Fruit fly (Drosophila melanogaster) whole organism, prepupa: Measurements from ENCODE around the gene CheA29a.

ENCODE experiments used
- CG10631 ChIP-seq: fragments of 200-800 bp; sonication (Bioruptor generic); optimal IDR thresholded peaks from 2 replicates; lab custom pipeline; 2016; ENCODE audit warnings: missing biosample characterization, missing genetic modification characterization
- CG10669 ChIP-seq: fragments of 200-800 bp; sonication (Bioruptor generic); optimal IDR thresholded peaks from 3 replicates; lab custom pipeline; 2018; ENCODE audit warnings: missing biosample characterization, mild to moderate bottlenecking, missing genetic modification characterization, moderate library complexity
- CG11294 ChIP-seq: fragments of 200-800 bp; sonication (Bioruptor generic); IDR thresholded peaks from 2 replicates; pipeline ENCODE4 v1.3.6; 2022; ENCODE audit warnings: missing biosample characterization, missing genetic modification characterization
- CG11902 ChIP-seq: fragments of 200-800 bp; sonication (Bioruptor generic); optimal IDR thresholded peaks from 3 replicates; lab custom pipeline; 2016; ENCODE audit warnings: missing biosample characterization, missing genetic modification characterization
- CG1621 ChIP-seq: fragments of 200-800 bp; sonication (Bioruptor generic); optimal IDR thresholded peaks from 3 replicates; lab custom pipeline; 2018; ENCODE audit warnings: missing biosample characterization, mild to moderate bottlenecking, missing genetic modification characterization
- CG16779 ChIP-seq: fragments of 200-800 bp; sonication (Bioruptor generic); optimal IDR thresholded peaks from 3 replicates; lab custom pipeline; 2017; ENCODE audit warnings: missing biosample characterization, mild to moderate bottlenecking, missing genetic modification characterization
- CG3032 ChIP-seq: fragments of 200-800 bp; optimal IDR thresholded peaks from 2 replicates; lab custom pipeline; 2019; ENCODE audit warnings: missing biosample characterization, mild to moderate bottlenecking, missing genetic modification characterization, moderate library complexity
- CG31627 ChIP-seq: fragments of 200-800 bp; sonication (Bioruptor generic); optimal IDR thresholded peaks from 3 replicates; lab custom pipeline; 2016; ENCODE audit warnings: missing biosample characterization, missing genetic modification characterization
- CG34406 ChIP-seq: fragments of 200-800 bp; sonication (Bioruptor generic); optimal IDR thresholded peaks from 3 replicates; lab custom pipeline; 2016; ENCODE audit warnings: missing biosample characterization, missing genetic modification characterization
- CG6163 ChIP-seq: fragments of 200-800 bp; sonication (Bioruptor generic); IDR thresholded peaks from 3 replicates; pipeline ENCODE4 v1.3.6; 2022; ENCODE audit warnings: missing biosample characterization, missing genetic modification characterization
- CG6276 ChIP-seq: fragments of 200-800 bp; sonication (Bioruptor generic); optimal IDR thresholded peaks from 2 replicates; lab custom pipeline; 2017; ENCODE audit warnings: missing biosample characterization, mild to moderate bottlenecking, missing genetic modification characterization
- CG6792 ChIP-seq: fragments of 200-800 bp; sonication (Bioruptor generic); optimal IDR thresholded peaks from 3 replicates; lab custom pipeline; 2016; ENCODE audit warnings: missing biosample characterization, missing genetic modification characterization
- CG6808 ChIP-seq: fragments of 200-800 bp; sonication (Bioruptor generic); optimal IDR thresholded peaks from 3 replicates; lab custom pipeline; 2017; ENCODE audit warnings: missing biosample characterization, missing genetic modification characterization, mild to moderate bottlenecking, moderate library complexity, missing genetic modification reagents
- CG6854 ChIP-seq: fragments of 200-800 bp; sonication (Bioruptor generic); optimal IDR thresholded peaks from 2 replicates; lab custom pipeline; 2017; ENCODE audit warnings: missing biosample characterization, mild to moderate bottlenecking, missing genetic modification characterization
- CG7368 ChIP-seq: fragments of 200-800 bp; sonication (Bioruptor generic); optimal IDR thresholded peaks from 3 replicates; lab custom pipeline; 2016; ENCODE audit warnings: missing biosample characterization, missing genetic modification characterization
- CG8632 ChIP-seq: fragments of 200-800 bp; sonication (Bioruptor generic); optimal IDR thresholded peaks from 3 replicates; lab custom pipeline; 2016; ENCODE audit warnings: missing biosample characterization, missing genetic modification characterization
- Eip93F ChIP-seq: fragments of 200-800 bp; sonication (Bioruptor generic); optimal IDR thresholded peaks from 2 replicates; lab custom pipeline; 2016; ENCODE audit warnings: missing biosample characterization, mild to moderate bottlenecking, missing genetic modification characterization
- Ets21C ChIP-seq: fragments of 200-800 bp; sonication (Bioruptor generic); optimal IDR thresholded peaks from 3 replicates; lab custom pipeline; 2016; ENCODE audit warnings: missing biosample characterization, missing genetic modification characterization
- Ets96B ChIP-seq: fragments of 200-800 bp; optimal IDR thresholded peaks from 2 replicates; lab custom pipeline; 2019; ENCODE audit warnings: missing biosample characterization, mild to moderate bottlenecking, missing genetic modification characterization, moderate library complexity
- Hr39 ChIP-seq: fragments of 200-800 bp; sonication (Bioruptor generic); optimal IDR thresholded peaks from 2 replicates; lab custom pipeline; 2016; ENCODE audit warnings: missing biosample characterization, missing genetic modification characterization
- Hr4 ChIP-seq: fragments of 200-800 bp; sonication (Bioruptor generic); optimal IDR thresholded peaks from 3 replicates; lab custom pipeline; 2016; ENCODE audit warnings: missing biosample characterization, missing genetic modification characterization
- Lpt ChIP-seq: fragments of 200-800 bp; sonication (Bioruptor generic); optimal IDR thresholded peaks from 3 replicates; lab custom pipeline; 2016; ENCODE audit warnings: missing biosample characterization, missing genetic modification characterization
- Met ChIP-seq: fragments of 200-800 bp; sonication (Bioruptor generic); optimal IDR thresholded peaks from 3 replicates; lab custom pipeline; 2016; ENCODE audit warnings: missing biosample characterization, missing genetic modification characterization
- OdsH ChIP-seq: fragments of 200-800 bp; sonication (Bioruptor generic); optimal IDR thresholded peaks from 3 replicates; lab custom pipeline; 2016; ENCODE audit warnings: missing biosample characterization, missing genetic modification characterization
- Smox ChIP-seq: fragments of 200-800 bp; sonication (Bioruptor generic); optimal IDR thresholded peaks from 3 replicates; lab custom pipeline; 2016; ENCODE audit warnings: missing biosample characterization, missing genetic modification characterization
- Sox102F ChIP-seq: fragments of 200-800 bp; sonication (Bioruptor generic); optimal IDR thresholded peaks from 2 replicates; lab custom pipeline; 2016; ENCODE audit warnings: missing biosample characterization, mild to moderate bottlenecking, missing genetic modification characterization
- Sox15 ChIP-seq: fragments of 200-800 bp; sonication (Bioruptor generic); optimal IDR thresholded peaks from 3 replicates; lab custom pipeline; 2016; ENCODE audit warnings: missing biosample characterization, missing genetic modification characterization
- acj6 ChIP-seq: fragments of 200-800 bp; sonication (Bioruptor generic); optimal IDR thresholded peaks from 3 replicates; lab custom pipeline; 2016; ENCODE audit warnings: missing biosample characterization, missing genetic modification characterization
- cyc ChIP-seq: fragments of 200-800 bp; sonication (Bioruptor generic); optimal IDR thresholded peaks from 3 replicates; lab custom pipeline; 2016; ENCODE audit warnings: missing biosample characterization, missing genetic modification characterization
- dac ChIP-seq: fragments of 200-800 bp; sonication (Bioruptor generic); optimal IDR thresholded peaks from 2 replicates; lab custom pipeline; 2017; ENCODE audit warnings: missing biosample characterization, mild to moderate bottlenecking, missing genetic modification characterization
- dsx ChIP-seq: fragments of 200-800 bp; optimal IDR thresholded peaks from 3 replicates; lab custom pipeline; 2019; ENCODE audit warnings: missing biosample characterization, mild to moderate bottlenecking, missing genetic modification characterization, moderate library complexity; ENCODE audit not compliant: poor library complexity, severe bottlenecking
- eg ChIP-seq: fragments of 200-800 bp; sonication (Bioruptor generic); IDR thresholded peaks from 3 replicates; pipeline ENCODE4 v1.3.6; 2022; ENCODE audit warnings: missing biosample characterization, missing genetic modification characterization
- esn ChIP-seq: fragments of 200-800 bp; sonication (Bioruptor generic); optimal IDR thresholded peaks from 2 replicates; lab custom pipeline; 2016; ENCODE audit warnings: missing biosample characterization, mild to moderate bottlenecking, missing genetic modification characterization, moderate library complexity
- fkh ChIP-seq: fragments of 200-800 bp; sonication (Bioruptor generic); optimal IDR thresholded peaks from 3 replicates; lab custom pipeline; 2017; ENCODE audit warnings: missing biosample characterization, mild to moderate bottlenecking, missing genetic modification characterization, moderate library complexity
- lz ChIP-seq: fragments of 200-800 bp; sonication (Bioruptor generic); optimal IDR thresholded peaks from 3 replicates; lab custom pipeline; 2016; ENCODE audit warnings: missing biosample characterization, missing genetic modification characterization
- svp ChIP-seq: fragments of 200-800 bp; sonication (Bioruptor generic); peaks from one replicate; lab custom pipeline; 2016; ENCODE audit warnings: missing biosample characterization, missing genetic modification characterization
- vri ChIP-seq: fragments of 200-800 bp; sonication (Bioruptor generic); optimal IDR thresholded peaks from 3 replicates; lab custom pipeline; 2016; ENCODE audit warnings: missing biosample characterization, mild to moderate bottlenecking, missing genetic modification characterization

CheA29a gene

DNA sequence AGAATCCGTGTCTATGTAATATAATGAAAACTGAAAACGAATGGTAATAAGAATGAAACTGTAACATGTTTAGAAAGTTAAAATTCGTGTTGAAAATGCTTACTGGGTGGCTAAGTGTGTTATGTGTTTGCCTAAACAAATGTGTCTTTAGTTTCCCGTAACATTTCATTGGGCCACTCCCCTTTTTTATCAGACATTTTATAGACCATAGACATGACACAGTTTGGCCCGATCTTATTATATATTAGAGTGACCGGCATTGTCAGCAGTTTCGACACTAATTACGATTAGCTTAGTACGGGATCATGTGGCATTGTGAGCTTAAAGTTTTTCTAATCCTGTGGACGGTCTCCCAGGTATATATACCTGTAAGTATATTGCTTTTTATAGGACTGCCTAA is at the start of gene CheA29a:
Gene CheA29a (plus strand): TSS at position 301 of the 400 bp plus-strand sequence.
- TF ChIP-seq Hr39 (GFP tag; lab: Kevin White, UChicago) (no peak), dac (GFP tag; lab: Kevin White, UChicago) (no peak), fkh (no peak), CG6163 (GFP tag; lab: Robert Waterston, UW) (no peak), CG16779 (tag; lab: Kevin White, UChicago) (no peak), Sox15 (GFP tag; lab: Kevin White, UChicago) (no peak), cyc (GFP tag; lab: Kevin White, UChicago) (no peak), CG1621 (tag; lab: Kevin White, UChicago) (no peak)

DNA sequence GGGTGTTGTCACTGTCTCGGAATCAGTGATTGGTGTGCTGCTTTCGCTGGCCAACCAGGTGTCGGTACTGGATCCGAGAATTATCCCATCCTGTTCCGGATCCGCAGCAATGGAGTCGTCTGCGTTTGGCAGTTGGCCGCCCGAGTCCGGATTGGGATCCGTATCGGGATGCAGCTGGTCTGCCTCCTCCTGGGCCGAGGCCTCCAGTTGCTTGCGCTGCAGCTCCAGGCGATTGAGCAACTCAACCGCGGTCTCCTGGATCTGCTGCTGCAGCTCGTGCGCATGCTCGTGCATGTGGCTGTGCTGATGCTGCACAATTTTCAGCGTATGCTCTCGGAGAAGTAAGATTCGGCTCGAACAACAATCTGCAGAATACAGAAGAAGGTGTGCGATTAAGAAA is 45.0 kb upstream of the CheA29a start:
- no peak for TF ChIP-seq CG6792
- TF ChIP-seq CG7368 = no peak
- no peak for TF ChIP-seq Ets21C (GFP tag; lab: Kevin White, UChicago)
- no peak for TF ChIP-seq CG16779 (tag; lab: Kevin White, UChicago)
- TF ChIP-seq Smox (GFP tag; lab: Kevin White, UChicago) = no peak

DNA sequence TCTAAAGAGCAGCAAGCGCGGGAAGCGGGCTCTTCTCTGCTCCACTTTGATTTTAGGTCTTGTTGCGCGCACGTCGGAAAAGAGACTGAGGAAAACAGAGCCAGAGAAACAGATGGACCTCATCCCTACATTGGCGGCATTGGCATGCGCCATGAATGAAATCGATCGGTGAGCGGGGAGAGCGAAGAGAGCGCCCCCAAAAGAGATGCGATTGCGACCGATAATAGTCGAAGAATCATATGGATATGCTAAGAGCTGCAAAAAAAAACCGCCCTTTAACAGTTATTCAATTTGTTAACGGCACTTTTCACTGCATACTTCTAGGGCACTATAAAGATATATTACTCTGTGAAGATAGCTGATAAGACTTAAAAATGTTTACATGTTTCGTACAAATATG is 43.6 kb upstream of the CheA29a start, which contains the start of gene grk:
Gene grk (minus strand): TSS at position 87 of the 400 bp plus-strand sequence.
- no peak for TF ChIP-seq CG6276 (GFP tag; lab: Kevin White, UChicago)
- TF ChIP-seq Eip93F = no peak
- TF ChIP-seq cyc (GFP tag; lab: Kevin White, UChicago) = no peak
- no peak for TF ChIP-seq CG34406 (GFP tag; lab: Kevin White, UChicago)
- no peak for TF ChIP-seq lz (GFP tag; lab: Kevin White, UChicago)
- TF ChIP-seq esn (GFP tag; lab: Kevin White, UChicago) = no peak
- TF ChIP-seq vri = no peak
- TF ChIP-seq CG11902 (GFP tag; lab: Kevin White, UChicago) = no peak
- no peak for TF ChIP-seq CG6808 (GFP tag; lab: Kevin White, UChicago)
- TF ChIP-seq Hr39 (GFP tag; lab: Kevin White, UChicago) = no peak
- TF ChIP-seq CG6854 = no peak
- no peak for TF ChIP-seq CG10669 (GFP tag; lab: Kevin White, UChicago)
- TF ChIP-seq eg (GFP tag; lab: Robert Waterston, UW) = no peak
- no peak for TF ChIP-seq CG7368
- TF ChIP-seq CG31627 (GFP tag; lab: Kevin White, UChicago) = no peak

DNA sequence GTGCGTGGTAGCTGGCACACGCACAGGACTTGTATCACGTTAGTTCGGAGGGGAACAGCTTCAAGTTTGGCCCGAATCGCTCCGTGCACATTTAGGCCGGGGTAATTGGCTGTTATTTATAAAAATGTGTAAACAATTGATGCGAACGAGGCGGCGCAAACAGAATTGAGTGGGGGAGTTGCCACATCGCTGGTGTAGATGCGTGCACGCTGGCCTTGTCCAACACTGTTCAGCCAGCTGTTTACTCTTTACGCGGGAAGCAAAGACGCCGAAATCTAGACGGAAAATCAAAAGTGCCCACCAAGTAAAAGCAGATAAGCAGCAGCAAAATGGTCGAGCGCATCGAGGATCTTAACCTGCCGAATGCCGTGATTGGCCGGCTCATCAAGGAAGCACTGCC is 40.0 kb upstream of the CheA29a start, which contains the start of the genes D12 and Chrac-14:
Gene D12 (minus strand): TSS at position 190 of the 400 bp plus-strand sequence.
Gene Chrac-14 (plus strand): TSS at position 230 of the 400 bp plus-strand sequence.
- no peak for TF ChIP-seq CG6792
- TF ChIP-seq CG11902 (GFP tag; lab: Kevin White, UChicago) = no peak
- TF ChIP-seq Met (GFP tag; lab: Kevin White, UChicago) = no peak
- peak; percentile 25 for TF ChIP-seq esn (GFP tag; lab: Kevin White, UChicago)
- TF ChIP-seq OdsH (GFP tag; lab: Kevin White, UChicago) = no peak
- TF ChIP-seq CG10631 (GFP tag; lab: Kevin White, UChicago) = no peak
- TF ChIP-seq CG8632 (GFP tag; lab: Kevin White, UChicago) = no peak
- TF ChIP-seq Lpt (GFP tag; lab: Kevin White, UChicago) = no peak
- no peak for TF ChIP-seq svp
- TF ChIP-seq eg (GFP tag; lab: Robert Waterston, UW) = no peak
- TF ChIP-seq acj6 (GFP tag; lab: Kevin White, UChicago) = no peak
- TF ChIP-seq Sox102F = no peak
- no peak for TF ChIP-seq lz (GFP tag; lab: Kevin White, UChicago)
- no peak for TF ChIP-seq Ets96B (tag; lab: Kevin White, UChicago)
- 0 out of 3 replicates have a peak, but pooled peaks have one; percentile 27 for TF ChIP-seq CG6163 (GFP tag; lab: Robert Waterston, UW)
- TF ChIP-seq Hr4 (GFP tag; lab: Kevin White, UChicago) = no peak
- TF ChIP-seq dac (GFP tag; lab: Kevin White, UChicago) = no peak
- TF ChIP-seq CG3032 (tag; lab: Kevin White, UChicago) = no peak
- no peak for TF ChIP-seq CG7368
- TF ChIP-seq dsx (GFP tag; lab: Kevin White, UChicago) = no peak
- no peak for TF ChIP-seq CG11294
- TF ChIP-seq fkh = peak; percentile 88
